Worm (Caenorhabditis elegans) whole organism, L4 larva: ENCODE data around the gene D1044.6.
A peak's percentile ranks its signal among the peaks of the same experiment; 100 is the strongest.

Source experiments
- F10B5.3 ChIP-seq: sonication (generic microtip); optimal IDR thresholded peaks from 2 replicates; lab custom pipeline; 2016; ENCODE audit warnings: mild to moderate bottlenecking, missing genetic modification characterization, missing compliant biosample characterization
- R02D3.7 ChIP-seq: fragments of 150-350 bp; sonication (generic microtip); optimal IDR thresholded peaks from 3 replicates; lab custom pipeline; 2014; ENCODE audit warnings: missing biosample characterization, missing genetic modification characterization
- T26A8.4 ChIP-seq: fragments of 200-800 bp; sonication (Bioruptor generic); IDR thresholded peaks from 2 replicates; pipeline ENCODE4 v1.3.6; 2022; ENCODE audit warnings: missing genetic modification characterization, missing compliant biosample characterization
- Y105C5A.15 ChIP-seq: fragments of 200-800 bp; sonication (Bioruptor generic); IDR thresholded peaks from 2 replicates; pipeline ENCODE4 v1.3.6; 2022; ENCODE audit warnings: missing genetic modification characterization, missing compliant biosample characterization
- aha-1 ChIP-seq: fragments of 150-350 bp; peaks from one replicate; lab custom pipeline; 2014; ENCODE audit warnings: missing biosample characterization, missing genetic modification characterization
- ama-1 ChIP-seq: fragments of 150-350 bp; optimal IDR thresholded peaks from 2 replicates; lab custom pipeline; 2014; ENCODE audit warnings: inconsistent platforms, mixed read lengths
- arid-1 ChIP-seq: fragments of 200-800 bp; sonication (Bioruptor generic); conservative IDR thresholded peaks from 2 replicates; pipeline ENCODE4 v1.3.6; 2022; ENCODE audit warnings: missing genetic modification reagents, missing genetic modification characterization, missing compliant biosample characterization
- attf-4 ChIP-seq: sonication (generic microtip); optimal IDR thresholded peaks from 3 replicates; lab custom pipeline; 2017; ENCODE audit warnings: missing biosample characterization, missing genetic modification characterization
- ceh-82 ChIP-seq: sonication (generic microtip); optimal IDR thresholded peaks from 2 replicates; lab custom pipeline; 2017; ENCODE audit warnings: missing biosample characterization, missing genetic modification characterization
- daf-16 ChIP-seq, 3 experiments: sonication (generic microtip); optimal IDR thresholded peaks; 2 replicates each; lab custom pipeline; 2016 to 2017; ENCODE audit warnings: missing genetic modification characterization in 3 of 3, missing genetic modification reagents in 3 of 3, mild to moderate bottlenecking in 2 of 3, missing compliant biosample characterization in 2 of 3, missing biosample characterization in 1 of 3, moderate library complexity in 1 of 3
- daf-8 ChIP-seq: fragments of 200-800 bp; sonication (Bioruptor generic); IDR thresholded peaks from 2 replicates; pipeline ENCODE4 v1.3.6; 2022; ENCODE audit warnings: missing genetic modification characterization, missing compliant biosample characterization
- dmd-6 ChIP-seq: fragments of 200-800 bp; sonication (Bioruptor generic); IDR thresholded peaks from 2 replicates; pipeline ENCODE4 v1.3.6; 2022; ENCODE audit warnings: missing genetic modification reagents, missing genetic modification characterization, missing compliant biosample characterization
- dmd-9 ChIP-seq: fragments of 200-800 bp; sonication (Bioruptor generic); IDR thresholded peaks from 2 replicates; pipeline ENCODE4 v1.3.6; 2022; ENCODE audit warnings: missing genetic modification reagents, missing genetic modification characterization, missing compliant biosample characterization
- dpl-1 ChIP-seq: fragments of 150-350 bp; optimal IDR thresholded peaks from 2 replicates; lab custom pipeline; 2014; ENCODE audit warnings: missing biosample characterization, missing genetic modification reagents, missing genetic modification characterization
- dve-1 ChIP-seq: sonication (generic microtip); optimal IDR thresholded peaks from 2 replicates; lab custom pipeline; 2017; ENCODE audit warnings: antibody characterized with exemption, mild to moderate bottlenecking, missing genetic modification characterization, missing compliant biosample characterization; ENCODE audit not compliant: insufficient read depth
- egl-43 ChIP-seq: fragments of 200-800 bp; sonication (Bioruptor generic); IDR thresholded peaks from 2 replicates; pipeline ENCODE4 v1.3.6; 2022; ENCODE audit warnings: missing genetic modification reagents, missing genetic modification characterization, missing compliant biosample characterization
- fkh-10 ChIP-seq: fragments of 150-350 bp; optimal IDR thresholded peaks from 2 replicates; lab custom pipeline; 2014; ENCODE audit warnings: missing biosample characterization, missing genetic modification reagents, missing genetic modification characterization
- gei-8 ChIP-seq: fragments of 200-800 bp; sonication (Bioruptor generic); optimal IDR thresholded peaks from 2 replicates; lab custom pipeline; 2018; ENCODE audit warnings: mild to moderate bottlenecking, missing genetic modification characterization, missing compliant biosample characterization
- hif-1 ChIP-seq, 2 experiments: sonication (generic microtip); optimal IDR thresholded peaks; 2 replicates each; lab custom pipeline; 2016 to 2017; ENCODE audit warnings: missing compliant biosample characterization in 2 of 2, missing genetic modification characterization in 2 of 2, missing genetic modification reagents in 2 of 2, missing genotype in 2 of 2, mild to moderate bottlenecking in 1 of 2
- hlh-11 ChIP-seq: fragments of 200-800 bp; sonication (Bioruptor generic); optimal IDR thresholded peaks from 2 replicates; lab custom pipeline; 2018; ENCODE audit warnings: mild to moderate bottlenecking, missing genetic modification characterization, missing compliant biosample characterization
- hlh-30 ChIP-seq: sonication (generic microtip); optimal IDR thresholded peaks from 2 replicates; lab custom pipeline; 2017; ENCODE audit warnings: antibody characterized with exemption, mild to moderate bottlenecking, missing genetic modification characterization, missing compliant biosample characterization; ENCODE audit not compliant: insufficient read depth
- hmg-1.1 ChIP-seq: fragments of 200-800 bp; sonication (Bioruptor generic); IDR thresholded peaks from 2 replicates; pipeline ENCODE4 v1.3.6; 2022; ENCODE audit warnings: missing genetic modification reagents, missing genetic modification characterization, missing compliant biosample characterization
- lin-13 ChIP-seq: fragments of 150-350 bp; optimal IDR thresholded peaks from 2 replicates; lab custom pipeline; 2014; ENCODE audit warnings: missing biosample characterization, missing genetic modification reagents, missing genetic modification characterization
- lin-15B ChIP-seq: fragments of 150-350 bp; sonication (generic microtip); optimal IDR thresholded peaks from 3 replicates; lab custom pipeline; 2014; ENCODE audit warnings: missing biosample characterization, missing genetic modification characterization
- lin-39 ChIP-seq: fragments of 150-350 bp; optimal IDR thresholded peaks from 2 replicates; lab custom pipeline; 2014; ENCODE audit warnings: missing biosample characterization, missing genetic modification reagents, missing genetic modification characterization
- lsy-2 ChIP-seq, 2 experiments: fragments of 150-350 bp in 1 of 2; sonication (generic microtip) in 1 of 2; optimal IDR thresholded peaks; 2 replicates each; lab custom pipeline; 2014 to 2017; ENCODE audit warnings: missing biosample characterization in 2 of 2, missing genetic modification characterization in 2 of 2
- mep-1 ChIP-seq: fragments of 150-350 bp; sonication (generic microtip); optimal IDR thresholded peaks from 3 replicates; lab custom pipeline; 2014; ENCODE audit warnings: missing biosample characterization, missing genetic modification characterization
- mes-2 ChIP-seq: sonication (generic microtip); optimal IDR thresholded peaks from 2 replicates; lab custom pipeline; 2016; ENCODE audit warnings: missing genotype, mild to moderate bottlenecking, missing genetic modification characterization, missing compliant biosample characterization; ENCODE audit not compliant: poor library complexity, severe bottlenecking
- mxl-2 ChIP-seq: fragments of 200-800 bp; sonication (Bioruptor generic); conservative IDR thresholded peaks from 2 replicates; pipeline ENCODE4 v1.3.6; 2022; ENCODE audit warnings: missing genetic modification reagents, missing genetic modification characterization, missing compliant biosample characterization
- nhr-102 ChIP-seq: sonication (generic microtip); optimal IDR thresholded peaks from 2 replicates; lab custom pipeline; 2016; ENCODE audit warnings: mild to moderate bottlenecking, missing genetic modification characterization, moderate library complexity, missing compliant biosample characterization
- nhr-11 ChIP-seq: fragments of 150-350 bp; optimal IDR thresholded peaks from 2 replicates; lab custom pipeline; 2014; ENCODE audit warnings: missing biosample characterization, missing genetic modification characterization
- nhr-111 ChIP-seq: fragments of 200-800 bp; sonication (Bioruptor generic); optimal IDR thresholded peaks from 2 replicates; lab custom pipeline; 2018; ENCODE audit warnings: mild to moderate bottlenecking, missing genetic modification characterization, missing compliant biosample characterization
- nhr-237 ChIP-seq: sonication (generic microtip); optimal IDR thresholded peaks from 2 replicates; lab custom pipeline; 2017; ENCODE audit warnings: missing biosample characterization, missing genetic modification characterization
- nhr-25 ChIP-seq: sonication (generic microtip); optimal IDR thresholded peaks from 2 replicates; lab custom pipeline; 2017; ENCODE audit warnings: missing genetic modification characterization, mild to moderate bottlenecking, missing compliant biosample characterization, antibody characterized with exemption, moderate library complexity, borderline replicate concordance; ENCODE audit not compliant: insufficient read depth
- nhr-28 ChIP-seq: fragments of 150-350 bp; optimal IDR thresholded peaks from 2 replicates; lab custom pipeline; 2014; ENCODE audit warnings: missing biosample characterization, missing genetic modification characterization
- nhr-6 ChIP-seq: fragments of 150-350 bp; optimal IDR thresholded peaks from 2 replicates; lab custom pipeline; 2014; ENCODE audit warnings: missing biosample characterization, missing genetic modification characterization
- php-3 ChIP-seq: fragments of 200-800 bp; sonication (Bioruptor generic); IDR thresholded peaks from 2 replicates; pipeline ENCODE4 v1.3.6; 2022; ENCODE audit warnings: missing genetic modification reagents, missing genetic modification characterization, missing compliant biosample characterization
- saeg-2 ChIP-seq: fragments of 200-800 bp; sonication (Bioruptor generic); IDR thresholded peaks from 2 replicates; pipeline ENCODE4 v1.3.6; 2022; ENCODE audit warnings: missing genetic modification reagents, missing genetic modification characterization, missing compliant biosample characterization
- set-16 ChIP-seq: fragments of 200-800 bp; sonication (Bioruptor generic); IDR thresholded peaks from 2 replicates; pipeline ENCODE4 v1.3.6; 2022; ENCODE audit warnings: missing genetic modification reagents, missing genetic modification characterization, missing compliant biosample characterization
- snpc-1.2 ChIP-seq: fragments of 200-800 bp; sonication (Bioruptor generic); IDR thresholded peaks from 2 replicates; pipeline ENCODE4 v1.3.6; 2022; ENCODE audit warnings: missing genetic modification reagents, missing genetic modification characterization, missing compliant biosample characterization
- spr-3 ChIP-seq: fragments of 200-800 bp; sonication (Bioruptor generic); optimal IDR thresholded peaks from 2 replicates; lab custom pipeline; 2018; ENCODE audit warnings: mild to moderate bottlenecking, missing genetic modification characterization, missing compliant biosample characterization
- unc-130 ChIP-seq: sonication (generic microtip); optimal IDR thresholded peaks from 2 replicates; lab custom pipeline; 2016; ENCODE audit warnings: missing genetic modification reagents, missing genetic modification characterization, missing compliant biosample characterization
- unc-39 ChIP-seq: sonication (generic microtip); optimal IDR thresholded peaks from 2 replicates; lab custom pipeline; 2017; ENCODE audit warnings: missing biosample characterization, missing genetic modification characterization
- unc-62 ChIP-seq, 3 experiments: fragments of 150-350 bp in 1 of 3; sonication (generic microtip); optimal IDR thresholded peaks in 2 of 3; peaks in 1 of 3; 1 replicate in 1 of 3; 2 replicates in 2 of 3; lab custom pipeline; 2014 to 2017; ENCODE audit warnings: missing biosample characterization in 3 of 3, missing genetic modification characterization in 3 of 3, missing genetic modification reagents in 3 of 3, missing genotype in 1 of 3
- vab-7 ChIP-seq: fragments of 200-800 bp; sonication (Bioruptor generic); IDR thresholded peaks from 2 replicates; pipeline ENCODE4 v1.3.6; 2022; ENCODE audit warnings: missing genetic modification reagents, missing genetic modification characterization, missing compliant biosample characterization
- zip-11 ChIP-seq: fragments of 200-800 bp; sonication (Bioruptor generic); IDR thresholded peaks from 2 replicates; pipeline ENCODE4 v1.3.6; 2022; ENCODE audit warnings: missing genetic modification characterization, missing compliant biosample characterization

Gene D1044.6

ce11 chrIII:5543050-5543449, at the start of gene D1044.6:
Gene D1044.6, minus strand, starts transcription at chrIII:5543177.
- TF ChIP-seq zip-11 (GFP tag; lab: Robert Waterston, UW): no peak
- TF ChIP-seq nhr-111 (GFP tag; lab: Kevin White, UChicago): no peak
- TF ChIP-seq set-16 (GFP tag; lab: Robert Waterston, UW): no peak
- TF ChIP-seq ceh-82 (tag; lab: Kevin White, UChicago): no peak
- TF ChIP-seq dpl-1: no peak
- TF ChIP-seq mep-1 (tag; lab: Kevin White, UChicago): no peak
- TF ChIP-seq unc-39 (tag; lab: Kevin White, UChicago): no peak
- no peak for TF ChIP-seq nhr-11
- TF ChIP-seq mxl-2 (GFP tag; lab: Robert Waterston, UW): no peak
- no peak for TF ChIP-seq hif-1 (tag; optimal IDR thresholded peaks at IDR 0.05; lab: Kevin White, UChicago)
- TF ChIP-seq hlh-30 (tag; lab: Kevin White, UChicago): no peak
- no peak for TF ChIP-seq nhr-25 (tag; lab: Kevin White, UChicago)
- TF ChIP-seq fkh-10 (GFP tag; lab: Kevin White, UChicago): no peak

- no peak for TF ChIP-seq saeg-2 (GFP tag; lab: Robert Waterston, UW)
- TF ChIP-seq gei-8 (GFP tag; lab: Kevin White, UChicago): no peak
- no peak for TF ChIP-seq egl-43 (GFP tag; lab: Robert Waterston, UW)
- no peak for TF ChIP-seq daf-8 (GFP tag; lab: Robert Waterston, UW)
- TF ChIP-seq lin-13: peak; percentile 37
- TF ChIP-seq ama-1: peak; percentile 33
- TF ChIP-seq lsy-2 (tag; optimal IDR thresholded peaks at IDR 0.05; lab: Kevin White, UChicago): peak; percentile 12 to 88
- TF ChIP-seq nhr-28: peak; percentile 23
- TF ChIP-seq hlh-11: peak; percentile 47
- no peak for TF ChIP-seq dmd-9
- no peak for TF ChIP-seq Y105C5A.15 (GFP tag; lab: Robert Waterston, UW)
- no peak for TF ChIP-seq spr-3
- peak; percentile 21 for TF ChIP-seq nhr-25 (tag; lab: Kevin White, UChicago)
- TF ChIP-seq lin-15B (tag; lab: Kevin White, UChicago): no peak
- no peak for TF ChIP-seq unc-62 (GFP tag; optimal IDR thresholded peaks at IDR 0.05 in 1 of 2; lab: Kevin White, UChicago)
- TF ChIP-seq unc-62 (tag; optimal IDR thresholded peaks at IDR 0.05; lab: Kevin White, UChicago): no peak
- TF ChIP-seq attf-4: no peak
- no peak for TF ChIP-seq lin-39 (tag; lab: Kevin White, UChicago)
- no peak for TF ChIP-seq F10B5.3 (tag; lab: Kevin White, UChicago)
- TF ChIP-seq dve-1: peak; percentile 73
- TF ChIP-seq mes-2: peak; percentile 87
- 0 out of 2 replicates have a peak, but pooled peaks have one; percentile 34 for TF ChIP-seq hmg-1.1 (GFP tag; lab: Robert Waterston, UW)
- TF ChIP-seq nhr-11: no peak
- TF ChIP-seq arid-1: no peak
- no peak for TF ChIP-seq dmd-6 (GFP tag; lab: Robert Waterston, UW)
- peak; percentile 63 for TF ChIP-seq hlh-30 (tag; lab: Kevin White, UChicago)
- peak; percentile 55 for TF ChIP-seq R02D3.7
- TF ChIP-seq snpc-1.2: no peak
- TF ChIP-seq php-3 (GFP tag; lab: Robert Waterston, UW): no peak
- TF ChIP-seq vab-7 (GFP tag; lab: Robert Waterston, UW): no peak
- TF ChIP-seq dpl-1: peak; percentile 68
- TF ChIP-seq nhr-111 (GFP tag; lab: Kevin White, UChicago): no peak
- no peak for TF ChIP-seq nhr-237 (tag; lab: Kevin White, UChicago)
- TF ChIP-seq aha-1 (tag; lab: Kevin White, UChicago): no peak
- TF ChIP-seq hif-1 (tag; optimal IDR thresholded peaks at IDR 0.05; lab: Kevin White, UChicago): peak in 1 of 2 experiments; percentile 43
- TF ChIP-seq set-16 (GFP tag; lab: Robert Waterston, UW): no peak
- TF ChIP-seq daf-16 (GFP tag; optimal IDR thresholded peaks at IDR 0.05; lab: Kevin White, UChicago): no peak
- peak; percentile 33 for TF ChIP-seq daf-16 (tag; optimal IDR thresholded peaks at IDR 0.05; lab: Kevin White, UChicago)
- no peak for TF ChIP-seq zip-11 (GFP tag; lab: Robert Waterston, UW)
- TF ChIP-seq ceh-82 (tag; lab: Kevin White, UChicago): no peak
- TF ChIP-seq nhr-6 (tag; lab: Kevin White, UChicago): peak; percentile 50
- no peak for TF ChIP-seq T26A8.4 (GFP tag; lab: Robert Waterston, UW)
- TF ChIP-seq unc-130 (GFP tag; lab: Kevin White, UChicago): peak; percentile 27
- no peak for TF ChIP-seq nhr-102 (tag; lab: Kevin White, UChicago)
These were observed 48.7 kb upstream of the D1044.6 start, which contains the start of the genes ddx-15 and ucr-1 for ce11 chrIII:5591668-5592149. Gene ddx-15, minus strand, starts transcription at chrIII:5591718. Gene ucr-1, plus strand, starts transcription at chrIII:5592135.
